Worm (Caenorhabditis elegans): ENCODE data around the gene srbc-9.

srbc-9 gene

DNA sequence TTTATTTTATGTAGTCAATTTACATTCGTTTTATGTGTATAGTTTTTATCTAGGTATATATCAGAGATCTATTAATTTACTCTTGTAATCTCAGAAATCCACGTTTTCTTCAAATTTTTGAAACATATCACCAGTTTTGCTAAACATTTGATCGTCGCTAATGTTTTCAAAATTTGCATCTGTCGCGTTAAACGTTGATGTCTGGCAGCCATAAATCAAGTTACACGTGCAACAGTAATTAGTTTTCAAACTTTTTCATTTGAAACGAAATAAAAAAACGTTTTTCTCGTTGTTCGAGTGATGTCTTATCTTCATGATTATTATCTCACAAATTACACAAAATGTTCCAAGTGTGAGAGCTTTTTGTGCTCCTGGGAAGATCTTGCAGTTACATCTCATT is 7.2 kb upstream of the srbc-9 start, which contains the start of gene srh-79:
TSS of gene srh-79 (plus strand) at position 301 of the 400 bp plus-strand sequence.
- TF ChIP-seq egl-27 (tag; optimal IDR thresholded peaks at IDR 0.05), result no peak
- TF ChIP-seq mab-5 (tag; optimal IDR thresholded peaks at IDR 0.05), result no peak
- no peak for TF ChIP-seq nhr-6 (tag; optimal IDR thresholded peaks at IDR 0.05)

DNA sequence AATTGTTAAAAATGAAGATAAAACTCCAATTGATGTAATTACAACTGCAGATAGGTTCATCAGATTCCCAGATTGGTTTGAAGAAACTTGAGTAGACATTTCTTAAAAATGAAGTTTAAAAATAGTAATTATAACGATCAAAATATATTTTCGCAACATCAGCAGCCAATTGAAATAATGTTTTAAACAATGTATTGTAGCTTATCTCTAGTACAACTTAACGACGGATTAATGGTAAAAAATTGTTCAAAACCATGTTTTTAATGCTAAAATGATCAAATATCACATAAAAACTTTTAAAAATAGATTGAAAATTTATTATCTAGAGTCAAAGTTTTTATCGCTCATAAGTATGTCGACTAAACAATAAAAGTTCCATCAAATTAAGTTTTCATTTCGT is 4.9 kb upstream of the srbc-9 start, which contains the start of gene srbc-11:
TSS of gene srbc-11 (minus strand) at position 101 of the 400 bp plus-strand sequence.
- TF ChIP-seq nhr-25 (tag; optimal IDR thresholded peaks at IDR 0.05) (no peak), nhr-237 (tag; optimal IDR thresholded peaks at IDR 0.05) (no peak), unc-62 (GFP tag; optimal IDR thresholded peaks at IDR 0.05) (no peak), nhr-12 (tag; optimal IDR thresholded peaks at IDR 0.05) (no peak), mab-5 (tag; optimal IDR thresholded peaks at IDR 0.05) (no peak), nhr-77 (tag; optimal IDR thresholded peaks at IDR 0.05) (no peak), nhr-21 (tag; optimal IDR thresholded peaks at IDR 0.05) (no peak), elt-1 (tag; optimal IDR thresholded peaks at IDR 0.05) (no peak)

DNA sequence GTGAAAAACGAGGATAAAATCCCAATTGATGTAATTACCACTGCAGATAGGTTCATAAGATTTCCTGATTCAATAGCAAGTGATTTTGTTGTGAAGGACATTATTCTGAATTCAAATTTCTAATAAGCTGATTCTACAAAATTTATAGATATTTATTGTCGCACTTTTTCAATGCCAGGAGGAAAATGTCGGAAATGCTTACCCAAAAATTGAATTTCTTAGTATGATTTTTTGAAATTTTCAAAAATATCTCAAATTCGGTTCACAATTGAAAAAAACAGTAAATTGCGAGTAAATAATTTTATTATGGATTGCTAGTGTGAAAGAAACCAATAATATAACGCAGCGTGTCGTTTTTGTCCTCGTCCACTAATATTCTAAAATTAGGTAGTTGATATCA is 2.7 kb upstream of the srbc-9 start, which contains the start of gene srbc-10:
TSS of gene srbc-10 (minus strand) at position 101 of the 400 bp plus-strand sequence.
- TF ChIP-seq nhr-6 (tag; optimal IDR thresholded peaks at IDR 0.05), result no peak
- no peak for TF ChIP-seq ZK546.5 (tag; optimal IDR thresholded peaks at IDR 0.05)
- no peak for TF ChIP-seq elt-1 (tag; optimal IDR thresholded peaks at IDR 0.05)
- TF ChIP-seq unc-39 (tag; optimal IDR thresholded peaks at IDR 0.05), result no peak
- no peak for TF ChIP-seq ceh-82 (tag; optimal IDR thresholded peaks at IDR 0.05)

DNA sequence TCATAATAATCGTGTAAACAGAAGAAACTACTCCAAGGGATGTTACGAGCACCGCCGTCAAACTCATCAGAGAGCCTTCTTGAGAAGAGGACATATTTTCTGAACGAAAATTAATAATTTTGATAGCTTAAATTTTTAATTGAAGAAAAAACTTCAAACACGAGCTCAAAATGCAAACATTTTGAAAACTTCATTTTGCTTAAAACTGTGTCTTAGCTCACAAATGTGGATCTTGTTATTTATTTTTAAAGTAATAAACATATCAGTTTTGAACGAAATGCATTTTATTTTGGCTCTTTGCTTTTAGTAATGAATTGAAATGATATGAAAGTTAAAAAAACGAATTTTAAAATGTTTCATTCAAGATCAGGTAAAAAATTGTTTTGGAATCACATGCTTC is 2.7 kb downstream of the srbc-9 start, which contains the start of gene srbc-7:
TSS of gene srbc-7 (minus strand) at position 101 of the 400 bp plus-strand sequence.
- TF ChIP-seq nhr-21 (tag; optimal IDR thresholded peaks at IDR 0.05) (no peak), nhr-11 (tag; optimal IDR thresholded peaks at IDR 0.05) (no peak), ceh-16 (tag; optimal IDR thresholded peaks at IDR 0.05) (no peak), fos-1 (tag; optimal IDR thresholded peaks at IDR 0.05) (no peak), lin-39 (tag; optimal IDR thresholded peaks at IDR 0.05) (no peak), nhr-25 (tag; optimal IDR thresholded peaks at IDR 0.05) (no peak), elt-3 (tag; optimal IDR thresholded peaks at IDR 0.05) (no peak), unc-62 (GFP tag; optimal IDR thresholded peaks at IDR 0.05) (no peak), R02D3.7 (tag; optimal IDR thresholded peaks at IDR 0.05) (no peak), blmp-1 (tag; optimal IDR thresholded peaks at IDR 0.05; ENCODE audit: insufficient read depth) (no peak), ama-1 (optimal IDR thresholded peaks at IDR 0.05) (no peak), gmeb-1 (tag; optimal IDR thresholded peaks at IDR 0.05) (no peak), nhr-10 (tag; optimal IDR thresholded peaks at IDR 0.05) (no peak), nhr-77 (tag; optimal IDR thresholded peaks at IDR 0.05) (no peak), nhr-12 (tag; optimal IDR thresholded peaks at IDR 0.05) (no peak), mbf-1 (tag; optimal IDR thresholded peaks at IDR 0.05) (no peak)

DNA sequence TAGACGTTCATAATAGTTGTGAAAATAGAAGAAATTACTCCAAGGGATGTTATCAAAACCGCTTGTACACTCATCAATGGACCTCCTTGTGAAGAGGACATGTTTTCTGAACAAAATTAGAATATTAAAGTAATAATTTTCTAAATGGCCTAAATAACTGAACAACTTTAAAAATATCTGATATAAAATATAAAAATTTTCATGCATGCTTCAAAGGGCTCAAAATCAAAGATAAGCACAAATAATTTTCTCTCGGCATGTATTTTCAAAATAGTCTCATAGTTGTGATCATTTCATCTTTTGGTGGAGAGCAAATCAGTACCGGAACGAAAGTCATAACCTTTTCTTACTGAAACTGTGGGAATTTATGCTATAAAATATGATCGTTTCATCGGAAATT is 5.2 kb downstream of the srbc-9 start, which contains the start of gene srbc-8:
TSS of gene srbc-8 (minus strand) at position 101 of the 400 bp plus-strand sequence.
- TF ChIP-seq unc-39 (tag; optimal IDR thresholded peaks at IDR 0.05) (no peak), ceh-82 (tag; optimal IDR thresholded peaks at IDR 0.05) (no peak), snpc-4 (tag; optimal IDR thresholded peaks at IDR 0.05) (no peak), Y55F3AM.14 (GFP tag; optimal IDR thresholded peaks at IDR 0.05) (no peak), elt-3 (tag; optimal IDR thresholded peaks at IDR 0.05) (no peak), lsy-2 (tag; optimal IDR thresholded peaks at IDR 0.05) (no peak), mdl-1 (tag; optimal IDR thresholded peaks at IDR 0.05) (no peak), alr-1 (tag; optimal IDR thresholded peaks at IDR 0.05) (no peak), ztf-11 (tag; optimal IDR thresholded peaks at IDR 0.05) (no peak), nhr-237 (tag; optimal IDR thresholded peaks at IDR 0.05) (no peak), nhr-11 (tag; optimal IDR thresholded peaks at IDR 0.05) (no peak), nhr-129 (tag; optimal IDR thresholded peaks at IDR 0.05) (no peak), crh-2 (tag; optimal IDR thresholded peaks at IDR 0.05) (no peak), nhr-12 (tag; optimal IDR thresholded peaks at IDR 0.05) (no peak), R02D3.7 (tag; optimal IDR thresholded peaks at IDR 0.05) (no peak), ceh-16 (tag; optimal IDR thresholded peaks at IDR 0.05) (no peak), nhr-6 (tag; optimal IDR thresholded peaks at IDR 0.05) (no peak), ama-1 (optimal IDR thresholded peaks at IDR 0.05) (no peak), mab-5 (tag; optimal IDR thresholded peaks at IDR 0.05) (no peak), lin-11 (tag; optimal IDR thresholded peaks at IDR 0.05) (no peak)

DNA sequence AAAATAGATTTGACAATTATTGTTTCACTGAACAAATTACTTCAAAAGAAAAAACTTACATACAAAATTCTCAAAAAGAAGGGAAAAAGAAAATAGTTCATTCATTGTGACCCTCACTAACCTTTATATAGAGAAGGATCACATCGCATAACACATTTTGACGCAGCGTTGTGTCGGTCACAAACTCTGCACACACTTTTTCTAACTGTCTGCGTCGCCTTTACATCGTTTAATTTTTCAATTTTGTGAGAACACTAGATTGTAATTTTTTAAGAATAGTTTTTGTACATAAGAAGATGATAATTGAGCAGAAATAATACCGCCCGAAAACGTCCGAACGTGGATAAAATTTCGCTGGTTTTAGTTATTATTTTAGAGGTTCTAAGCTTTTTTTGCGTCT is 9.3 kb downstream of the srbc-9 start, which contains the start of gene C18B10.6:
TSS of gene C18B10.6 (minus strand) at position 101 of the 400 bp plus-strand sequence.
- no peak for TF ChIP-seq nhr-21 (tag; optimal IDR thresholded peaks at IDR 0.05)
- no peak for TF ChIP-seq elt-1 (tag; optimal IDR thresholded peaks at IDR 0.05)
- no peak for TF ChIP-seq gmeb-1 (tag; optimal IDR thresholded peaks at IDR 0.05)
- no peak for TF ChIP-seq crh-2 (tag; optimal IDR thresholded peaks at IDR 0.05)
- TF ChIP-seq mdl-1 (tag; optimal IDR thresholded peaks at IDR 0.05), result no peak
- TF ChIP-seq nhr-129 (tag; optimal IDR thresholded peaks at IDR 0.05), result no peak
- no peak for TF ChIP-seq sma-3 (GFP tag; optimal IDR thresholded peaks at IDR 0.05)
- no peak for TF ChIP-seq sma-9 (GFP tag; optimal IDR thresholded peaks at IDR 0.05)
- no peak for TF ChIP-seq sma-9 (tag; optimal IDR thresholded peaks at IDR 0.05)
- no peak for TF ChIP-seq alr-1 (tag; optimal IDR thresholded peaks at IDR 0.05)
- no peak for TF ChIP-seq nhr-10 (tag; optimal IDR thresholded peaks at IDR 0.05)
- TF ChIP-seq lin-13 (GFP tag; optimal IDR thresholded peaks at IDR 0.05), result no peak
- TF ChIP-seq F13H6.1 (tag; optimal IDR thresholded peaks at IDR 0.05), result no peak
- no peak for TF ChIP-seq zag-1 (tag; optimal IDR thresholded peaks at IDR 0.05)
